Fruit fly (Drosophila melanogaster): ENCODE results near the gene LanA.

LanA gene

DNA sequence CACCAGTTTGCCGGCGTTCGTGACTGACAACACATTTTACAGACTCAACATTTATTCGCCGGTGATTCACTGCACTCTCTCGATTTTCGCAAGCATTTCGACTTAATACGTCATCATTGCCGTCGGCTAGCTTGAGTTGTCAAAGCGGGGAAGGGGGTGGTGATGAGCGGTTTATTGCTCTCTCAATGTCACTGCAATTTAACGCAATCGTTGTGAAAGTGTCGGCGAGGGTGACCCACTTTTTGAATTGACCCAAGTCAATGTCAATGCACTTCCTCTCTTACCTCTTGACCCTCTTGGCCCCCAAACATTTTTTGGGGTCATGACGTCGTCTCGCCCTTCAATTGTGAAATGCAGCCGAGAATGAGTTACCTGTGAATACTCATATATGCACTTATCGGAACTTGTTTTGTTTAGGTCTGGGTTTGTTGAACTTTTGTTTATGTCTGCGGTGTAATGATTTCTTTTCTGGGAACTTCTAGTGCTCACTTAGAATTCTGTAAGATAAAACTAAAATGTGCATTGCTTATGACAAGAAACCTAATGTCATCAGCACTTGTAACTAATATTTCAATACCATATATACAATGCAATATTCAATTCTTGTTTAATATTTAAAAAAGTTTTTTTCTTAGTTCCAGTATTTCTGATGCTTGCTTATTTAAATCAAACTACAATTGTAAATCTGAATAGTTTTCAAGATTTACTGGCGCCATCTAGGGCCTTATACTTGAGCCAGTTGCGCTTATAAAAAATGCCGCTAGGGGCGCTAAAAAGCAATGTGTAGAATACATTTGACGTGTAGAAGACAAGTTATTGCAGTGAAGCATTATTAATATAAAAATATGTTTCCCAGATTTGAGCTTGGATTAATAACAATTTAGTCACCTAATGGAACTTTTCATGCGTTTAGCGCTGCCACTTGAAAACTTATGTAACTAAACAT is 46.3 kb upstream of the LanA start (continued):
- no peak for TF ChIP-seq CG2889 (GFP tag; IDR thresholded peaks at IDR 0.05)
- TF ChIP-seq scrt (GFP tag; optimal IDR thresholded peaks at IDR 0.05): peak; percentile 13
- TF ChIP-seq hkb (optimal IDR thresholded peaks at IDR 0.05): no peak
- TF ChIP-seq hkb (GFP tag; IDR thresholded peaks at IDR 0.05): no peak
- TF ChIP-seq Vsx1 (GFP tag; optimal IDR thresholded peaks at IDR 0.05): no peak
- TF ChIP-seq CG2120 (GFP tag; optimal IDR thresholded peaks at IDR 0.05): peak; percentile 52
- no peak for TF ChIP-seq Adf1 (GFP tag; IDR thresholded peaks at IDR 0.05)
- no peak for TF ChIP-seq CG30431 (GFP tag; optimal IDR thresholded peaks at IDR 0.05)
- TF ChIP-seq psq (GFP tag; optimal IDR thresholded peaks at IDR 0.05): no peak
- TF ChIP-seq ab (GFP tag; optimal IDR thresholded peaks at IDR 0.05): peak; percentile 21
- peak; percentile 42 for TF ChIP-seq tin (GFP tag; optimal IDR thresholded peaks at IDR 0.05)
- TF ChIP-seq insv (GFP tag; optimal IDR thresholded peaks at IDR 0.05): peak in 1 of 2 experiments; percentile 7
- peak; percentile 70 for TF ChIP-seq CG30403 (GFP tag; optimal IDR thresholded peaks at IDR 0.05)
- peak; percentile 19 for TF ChIP-seq NK7.1 (GFP tag; optimal IDR thresholded peaks at IDR 0.05)
- no peak for TF ChIP-seq ac (GFP tag; optimal IDR thresholded peaks at IDR 0.05)
- peak; percentile 9 for TF ChIP-seq jing (GFP tag; optimal IDR thresholded peaks at IDR 0.05)
- no peak for TF ChIP-seq Ada2b (GFP tag; IDR thresholded peaks at IDR 0.05)
- peak; percentile 41 for TF ChIP-seq CG10209 (GFP tag; optimal IDR thresholded peaks at IDR 0.05)
- no peak for TF ChIP-seq YL-1 (GFP tag; optimal IDR thresholded peaks at IDR 0.05)
- no peak for TF ChIP-seq CG6765 (GFP tag; optimal IDR thresholded peaks at IDR 0.05)
- TF ChIP-seq gem (tag; optimal IDR thresholded peaks at IDR 0.05): peak; percentile 60
- peak; percentile 69 for TF ChIP-seq H15 (GFP tag; IDR thresholded peaks at IDR 0.05)
- peak; percentile 8 for TF ChIP-seq HmgD (GFP tag; optimal IDR thresholded peaks at IDR 0.05)
- peak; percentile 2 for TF ChIP-seq tx (GFP tag; optimal IDR thresholded peaks at IDR 0.05)
- TF ChIP-seq Awh (GFP tag; IDR thresholded peaks at IDR 0.05): no peak
- peak; percentile 26 for TF ChIP-seq pnt (GFP tag; optimal IDR thresholded peaks at IDR 0.05)
- no peak for TF ChIP-seq CG12071 (GFP tag; optimal IDR thresholded peaks at IDR 0.05)
- TF ChIP-seq CG11085 (GFP tag; IDR thresholded peaks at IDR 0.05): peak; percentile 55; the same call in 1 of the 2 replicates
- TF ChIP-seq CG13287 (GFP tag; IDR thresholded peaks at IDR 0.05; ENCODE audit: partially characterized antibody): peak; percentile 49; the same call in 1 of the 2 replicates
- peak; percentile 80 for TF ChIP-seq Bgb (GFP tag; IDR thresholded peaks at IDR 0.05; ENCODE audit: partially characterized antibody)
- peak; percentile 25; the same call in 1 of the 3 replicates for TF ChIP-seq row (GFP tag; IDR thresholded peaks at IDR 0.05)
- no peak for TF ChIP-seq ato (GFP tag; IDR thresholded peaks at IDR 0.05; ENCODE audit: partially characterized antibody)
- TF ChIP-seq CG3847 (GFP tag; IDR thresholded peaks at IDR 0.05): peak; percentile 58
- peak in 1 of 2 experiments; percentile 34 for TF ChIP-seq bsh (GFP tag; optimal IDR thresholded peaks at IDR 0.05)
- peak; percentile 57; the same call in 1 of the 2 replicates for TF ChIP-seq CG14441 (GFP tag; IDR thresholded peaks at IDR 0.05)
- TF ChIP-seq twi (tag; optimal IDR thresholded peaks at IDR 0.05): peak; percentile 16
- no peak for TF ChIP-seq tio (GFP tag; optimal IDR thresholded peaks at IDR 0.05)
- TF ChIP-seq CG2199 (GFP tag; IDR thresholded peaks at IDR 0.05): peak; percentile 84; the same call in 2 of the 3 replicates
- TF ChIP-seq Ssrp (tag; optimal IDR thresholded peaks at IDR 0.05): peak; percentile 30
- no peak for TF ChIP-seq pros (GFP tag; optimal IDR thresholded peaks at IDR 0.05)
- peak; percentile 55 for TF ChIP-seq CG9876 (GFP tag; optimal IDR thresholded peaks at IDR 0.05)
- TF ChIP-seq knrl (GFP tag; IDR thresholded peaks at IDR 0.05; ENCODE audit: partially characterized antibody): peak; percentile 54; the same call in 1 of the 3 replicates
- TF ChIP-seq CG4730 (GFP tag; IDR thresholded peaks at IDR 0.05): peak; percentile 38
- TF ChIP-seq cas (GFP tag; IDR thresholded peaks at IDR 0.05): no peak
- no peak for TF ChIP-seq crp (GFP tag; optimal IDR thresholded peaks at IDR 0.05)
- no peak for TF ChIP-seq mirr (GFP tag; optimal IDR thresholded peaks at IDR 0.05)
- peak in 1 of 3 experiments; percentile 17 for TF ChIP-seq lola (GFP tag; optimal IDR thresholded peaks at IDR 0.05)
- TF ChIP-seq E2f2 (GFP tag; IDR thresholded peaks at IDR 0.05): peak; percentile 32
